Fruit fly (Drosophila melanogaster) Kc167 (cell line): ENCODE results near the gene FoxK.

Experiments
- Myc ChIP-seq: fragments of >200 bp; optimal IDR thresholded peaks from 2 replicates; lab custom pipeline; 2017; ENCODE audit warnings: missing external identifiers
- Sin3A ChIP-seq: fragments of >200 bp; optimal IDR thresholded peaks from 2 replicates; lab custom pipeline; 2018; ENCODE audit warnings: missing external identifiers
- h ChIP-seq: fragments of >200 bp; optimal IDR thresholded peaks from 3 replicates; lab custom pipeline; 2018; ENCODE audit warnings: missing external identifiers
- insv ChIP-seq: fragments of >200 bp; optimal IDR thresholded peaks from 3 replicates; lab custom pipeline; 2018; ENCODE audit warnings: missing external identifiers
- psq ChIP-seq: fragments of >200 bp; optimal IDR thresholded peaks from 2 replicates; lab custom pipeline; 2017; ENCODE audit warnings: missing external identifiers
- ttk ChIP-seq: sonication (Bioruptor generic); optimal IDR thresholded peaks from 2 replicates; lab custom pipeline; 2017; ENCODE audit warnings: missing external identifiers

- no peak for TF ChIP-seq Myc
- no peak for TF ChIP-seq h (lab: Kevin White, UChicago)
- TF ChIP-seq psq (lab: Kevin White, UChicago), result no peak
- no peak for TF ChIP-seq ttk (lab: Kevin White, UChicago)
- no peak for TF ChIP-seq Sin3A
- TF ChIP-seq insv (lab: Kevin White, UChicago), result no peak
These were observed 34.8 kb downstream of the FoxK start for dm6 chr3L:11085810-11086209.
